Fruit fly (Drosophila melanogaster) whole organism, embryonic: ENCODE data around the gene CG15365.

Source experiments
- BEAF-32 ChIP-seq: fragments of 200-800 bp; sonication (Bioruptor generic); optimal IDR thresholded peaks from 3 replicates; lab custom pipeline; 2017; ENCODE audit warnings: missing biosample characterization, missing genetic modification characterization, mild to moderate bottlenecking, moderate library complexity, missing genetic modification reagents
- CG12299 ChIP-seq: fragments of 200-800 bp; sonication (Bioruptor generic); optimal IDR thresholded peaks from 2 replicates; lab custom pipeline; 2018; ENCODE audit warnings: missing biosample characterization, mild to moderate bottlenecking, missing genetic modification characterization
- CG12391 ChIP-seq: fragments of 200-800 bp; sonication (Bioruptor generic); optimal IDR thresholded peaks from 3 replicates; lab custom pipeline; 2018; ENCODE audit warnings: missing biosample characterization, mild to moderate bottlenecking, missing genetic modification characterization, moderate library complexity
- CG12659 ChIP-seq: fragments of 200-800 bp; sonication (Bioruptor generic); optimal IDR thresholded peaks from 3 replicates; lab custom pipeline; 2017; ENCODE audit warnings: mild to moderate bottlenecking, missing biosample characterization, missing genetic modification reagents, missing genetic modification characterization
- CG13296 ChIP-seq: fragments of 200-800 bp; sonication (Bioruptor generic); optimal IDR thresholded peaks from 3 replicates; lab custom pipeline; 2018; ENCODE audit warnings: missing biosample characterization, mild to moderate bottlenecking, missing genetic modification characterization
- CG13624 ChIP-seq: fragments of 200-800 bp; sonication (Bioruptor generic); optimal IDR thresholded peaks from 2 replicates; lab custom pipeline; 2016; ENCODE audit warnings: missing biosample characterization, missing genetic modification characterization
- CG13775 ChIP-seq: fragments of 200-800 bp; sonication (Bioruptor generic); optimal IDR thresholded peaks from 3 replicates; lab custom pipeline; 2017; ENCODE audit warnings: missing biosample characterization, mild to moderate bottlenecking, missing genetic modification characterization
- CG14710 ChIP-seq: fragments of 200-800 bp; sonication (Bioruptor generic); optimal IDR thresholded peaks from 3 replicates; lab custom pipeline; 2019; ENCODE audit warnings: missing biosample characterization, mild to moderate bottlenecking, missing genetic modification characterization, moderate library complexity
- CG18599 ChIP-seq: fragments of 200-800 bp; sonication (Bioruptor generic); optimal IDR thresholded peaks from 3 replicates; lab custom pipeline; 2017; ENCODE audit warnings: missing biosample characterization, missing genetic modification characterization, mild to moderate bottlenecking, moderate library complexity, missing genetic modification reagents
- CG2712 ChIP-seq: fragments of 200-800 bp; optimal IDR thresholded peaks from 3 replicates; lab custom pipeline; 2019; ENCODE audit warnings: missing biosample characterization, mild to moderate bottlenecking, missing genetic modification characterization, moderate library complexity
- CG31365 ChIP-seq: fragments of 200-800 bp; sonication (Bioruptor generic); optimal IDR thresholded peaks from 2 replicates; lab custom pipeline; 2018; ENCODE audit warnings: missing biosample characterization, mild to moderate bottlenecking, missing genetic modification characterization
- CG33557 ChIP-seq: fragments of 200-800 bp; sonication (Bioruptor generic); optimal IDR thresholded peaks from 2 replicates; lab custom pipeline; 2019; ENCODE audit warnings: missing biosample characterization, mild to moderate bottlenecking, missing genetic modification characterization, moderate library complexity
- CG3407 ChIP-seq: fragments of 200-800 bp; sonication (Bioruptor generic); optimal IDR thresholded peaks from 2 replicates; lab custom pipeline; 2018; ENCODE audit warnings: missing biosample characterization, mild to moderate bottlenecking, missing genetic modification characterization
- CG34422 ChIP-seq: fragments of 200-800 bp; sonication (Bioruptor generic); IDR thresholded peaks from 3 replicates; pipeline ENCODE4 v1.3.6; 2022; ENCODE audit warnings: missing biosample characterization, missing genetic modification characterization
- CG3847 ChIP-seq: fragments of 200-800 bp; sonication (Bioruptor generic); IDR thresholded peaks from 2 replicates; pipeline ENCODE4 v1.3.6; 2022; ENCODE audit warnings: missing biosample characterization, missing genetic modification characterization
- CG5180 ChIP-seq: fragments of 200-800 bp; sonication (Bioruptor generic); optimal IDR thresholded peaks from 3 replicates; lab custom pipeline; 2017; ENCODE audit warnings: missing biosample characterization, missing genetic modification characterization, mild to moderate bottlenecking, moderate library complexity, missing genetic modification reagents
- CG7928 ChIP-seq: fragments of 200-800 bp; sonication (Bioruptor generic); optimal IDR thresholded peaks from 2 replicates; lab custom pipeline; 2017; ENCODE audit warnings: missing biosample characterization, mild to moderate bottlenecking, missing genetic modification characterization
- D19A ChIP-seq: fragments of 200-800 bp; optimal IDR thresholded peaks from 3 replicates; lab custom pipeline; 2019; ENCODE audit warnings: missing biosample characterization, mild to moderate bottlenecking, missing genetic modification characterization, moderate library complexity
- Dad ChIP-seq: fragments of 200-800 bp; sonication (Bioruptor generic); optimal IDR thresholded peaks from 3 replicates; lab custom pipeline; 2016; ENCODE audit warnings: missing biosample characterization, missing genetic modification characterization
- Dp ChIP-seq: fragments of 200-800 bp; sonication (Bioruptor generic); optimal IDR thresholded peaks from 2 replicates; lab custom pipeline; 2018; ENCODE audit warnings: missing biosample characterization, mild to moderate bottlenecking, missing genetic modification characterization, moderate library complexity
- Fer3 ChIP-seq: fragments of 200-800 bp; sonication (Bioruptor generic); optimal IDR thresholded peaks from 2 replicates; lab custom pipeline; 2018; ENCODE audit warnings: missing biosample characterization, mild to moderate bottlenecking, missing genetic modification characterization, moderate library complexity
- Hand ChIP-seq: fragments of 200-800 bp; sonication (Bioruptor generic); optimal IDR thresholded peaks from 2 replicates; lab custom pipeline; 2017; ENCODE audit warnings: mild to moderate bottlenecking, missing biosample characterization, missing genetic modification reagents, missing genetic modification characterization
- Hr39 ChIP-seq: fragments of >200 bp; optimal IDR thresholded peaks from 2 replicates; lab custom pipeline; 2017
- Hr51 ChIP-seq, 2 experiments: fragments of 200-800 bp; sonication (Bioruptor generic); optimal IDR thresholded peaks; 2 replicates in 1 of 2; 3 replicates in 1 of 2; lab custom pipeline; 2016 to 2018; ENCODE audit warnings: missing biosample characterization in 2 of 2, missing genetic modification characterization in 2 of 2, mild to moderate bottlenecking in 1 of 2, moderate library complexity in 1 of 2
- Hr78 ChIP-seq, 2 experiments: fragments of 200-800 bp in 1 of 2; fragments of >200 bp in 1 of 2; sonication (Bioruptor generic) in 1 of 2; optimal IDR thresholded peaks; 2 replicates each; lab custom pipeline; 2017 to 2019; ENCODE audit warnings: missing biosample characterization in 2 of 2, missing genetic modification characterization in 2 of 2, mild to moderate bottlenecking in 1 of 2, moderate library complexity in 1 of 2
- Lim3 ChIP-seq: fragments of 200-800 bp; sonication (Bioruptor generic); IDR thresholded peaks from 2 replicates; pipeline ENCODE4 v1.3.6; 2022; ENCODE audit warnings: missing biosample characterization, missing genetic modification characterization
- Meics ChIP-seq: fragments of 200-800 bp; sonication (Bioruptor generic); optimal IDR thresholded peaks from 2 replicates; lab custom pipeline; 2017; ENCODE audit warnings: missing biosample characterization, mild to moderate bottlenecking, missing genetic modification characterization
- Nf-YB ChIP-seq: fragments of 200-800 bp; sonication (Bioruptor generic); optimal IDR thresholded peaks from 3 replicates; lab custom pipeline; 2019; ENCODE audit warnings: missing biosample characterization, mild to moderate bottlenecking, missing genetic modification characterization, moderate library complexity
- Nf-YC ChIP-seq: fragments of 200-800 bp; optimal IDR thresholded peaks from 3 replicates; lab custom pipeline; 2019; ENCODE audit warnings: missing biosample characterization, mild to moderate bottlenecking, missing genetic modification characterization, moderate library complexity
- Pdp1 ChIP-seq, 2 experiments: fragments of 200-800 bp; sonication (Bioruptor generic); optimal IDR thresholded peaks; 3 replicates each; lab custom pipeline; 2016; ENCODE audit warnings: missing biosample characterization in 2 of 2, missing genetic modification characterization in 2 of 2, mild to moderate bottlenecking in 1 of 2, moderate library complexity in 1 of 2
- Side ChIP-seq: fragments of 200-800 bp; sonication (Bioruptor generic); optimal IDR thresholded peaks from 2 replicates; lab custom pipeline; 2016; ENCODE audit warnings: missing biosample characterization, missing genetic modification characterization
- Sry-δ ChIP-seq: fragments of 200-800 bp; sonication (Bioruptor generic); optimal IDR thresholded peaks from 2 replicates; lab custom pipeline; 2016; ENCODE audit warnings: missing biosample characterization, missing genetic modification characterization
- Stat92E ChIP-seq, 3 experiments: fragments of >200 bp in 2 of 3; fragments of 200-800 bp in 1 of 3; sonication (Bioruptor generic) in 1 of 3; optimal IDR thresholded peaks; 2 replicates each; lab custom pipeline; 2017 to 2019; ENCODE audit warnings: missing biosample characterization in 3 of 3, missing genetic modification characterization in 3 of 3, mild to moderate bottlenecking in 1 of 3, moderate library complexity in 1 of 3
- az2 ChIP-seq: fragments of 200-800 bp; sonication (Bioruptor generic); optimal IDR thresholded peaks from 3 replicates; lab custom pipeline; 2016; ENCODE audit warnings: missing biosample characterization, missing genetic modification characterization
- chm ChIP-seq: fragments of 200-800 bp; sonication (Bioruptor generic); IDR thresholded peaks from 2 replicates; pipeline ENCODE4 v1.3.6; 2022; ENCODE audit warnings: missing biosample characterization, missing genetic modification characterization
- cwo ChIP-seq: fragments of 200-800 bp; sonication (Bioruptor generic); optimal IDR thresholded peaks from 3 replicates; lab custom pipeline; 2017; ENCODE audit warnings: missing biosample characterization, missing genetic modification characterization, mild to moderate bottlenecking, moderate library complexity, missing genetic modification reagents
- danr ChIP-seq: fragments of 200-800 bp; sonication (Bioruptor generic); IDR thresholded peaks from 2 replicates; pipeline ENCODE4 v1.3.6; 2022; ENCODE audit warnings: missing biosample characterization, missing genetic modification characterization
- hth ChIP-seq: fragments of >200 bp; optimal IDR thresholded peaks from 2 replicates; lab custom pipeline; 2017; ENCODE audit warnings: inconsistent platforms
- ken ChIP-seq: fragments of 200-800 bp; sonication (Bioruptor generic); IDR thresholded peaks from 3 replicates; pipeline ENCODE4 v1.3.6; 2022; ENCODE audit warnings: missing biosample characterization, missing genetic modification characterization
- lmd ChIP-seq: fragments of 200-800 bp; sonication (Bioruptor generic); IDR thresholded peaks from 2 replicates; pipeline ENCODE4 v1.3.6; 2022; ENCODE audit warnings: missing biosample characterization, missing genetic modification characterization
- mam ChIP-seq: fragments of 200-800 bp; sonication (Bioruptor generic); optimal IDR thresholded peaks from 3 replicates; lab custom pipeline; 2016; ENCODE audit warnings: missing biosample characterization, missing genetic modification characterization
- oc ChIP-seq: fragments of 200-800 bp; sonication (Bioruptor generic); optimal IDR thresholded peaks from 2 replicates; lab custom pipeline; 2018; ENCODE audit warnings: missing biosample characterization, mild to moderate bottlenecking, missing genetic modification characterization, moderate library complexity
- odd ChIP-seq: fragments of 200-800 bp; sonication (Bioruptor generic); optimal IDR thresholded peaks from 2 replicates; lab custom pipeline; 2017; ENCODE audit warnings: missing biosample characterization, mild to moderate bottlenecking, missing genetic modification characterization
- pb ChIP-seq: fragments of 200-800 bp; sonication (Bioruptor generic); optimal IDR thresholded peaks from 3 replicates; lab custom pipeline; 2016; ENCODE audit warnings: missing biosample characterization, missing genetic modification characterization
- pita ChIP-seq: fragments of 200-800 bp; sonication (Bioruptor generic); optimal IDR thresholded peaks from 2 replicates; lab custom pipeline; 2017; ENCODE audit warnings: missing biosample characterization, mild to moderate bottlenecking, missing genetic modification characterization
- pum ChIP-seq: fragments of 200-800 bp; sonication (Bioruptor generic); optimal IDR thresholded peaks from 2 replicates; lab custom pipeline; 2016; ENCODE audit warnings: missing biosample characterization, missing genetic modification characterization
- sug ChIP-seq: fragments of 200-800 bp; optimal IDR thresholded peaks from 2 replicates; lab custom pipeline; 2019; ENCODE audit warnings: missing biosample characterization, mild to moderate bottlenecking, missing genetic modification characterization, moderate library complexity
- tap ChIP-seq: fragments of 200-800 bp; optimal IDR thresholded peaks from 3 replicates; lab custom pipeline; 2019; ENCODE audit warnings: missing biosample characterization, mild to moderate bottlenecking, missing genetic modification characterization, moderate library complexity
- tin ChIP-seq: fragments of 200-800 bp; sonication (Bioruptor generic); optimal IDR thresholded peaks from 3 replicates; lab custom pipeline; 2016; ENCODE audit warnings: missing biosample characterization, missing genetic modification characterization
- tio ChIP-seq: fragments of 200-800 bp; sonication (Bioruptor generic); optimal IDR thresholded peaks from 2 replicates; lab custom pipeline; 2017; ENCODE audit warnings: missing biosample characterization, missing genetic modification characterization, inconsistent platforms
- toy ChIP-seq: fragments of 200-800 bp; sonication (Bioruptor generic); IDR thresholded peaks from 2 replicates; pipeline ENCODE4 v1.3.6; 2022; ENCODE audit warnings: missing biosample characterization, missing genetic modification characterization

Gene CG15365

dm6 chrX:9082600-9082999 is 14.8 kb upstream of the CG15365 start, which contains the start of gene APC4 (continued):
- TF ChIP-seq Dp (GFP tag; lab: Kevin White, UChicago), result peak; percentile 1
- peak; percentile 27 for TF ChIP-seq CG13624 (GFP tag; lab: Kevin White, UChicago)
- peak; percentile 47 for TF ChIP-seq BEAF-32
- TF ChIP-seq Meics (GFP tag; lab: Kevin White, UChicago), result peak; percentile 32
- TF ChIP-seq lmd (GFP tag; lab: Robert Waterston, UW), result no peak
- peak; percentile 50 for TF ChIP-seq sug (tag; lab: Kevin White, UChicago)
- TF ChIP-seq pb (GFP tag; lab: Kevin White, UChicago), result no peak
- no peak for TF ChIP-seq CG31365 (tag; lab: Kevin White, UChicago)
- TF ChIP-seq Hr51 (GFP tag; optimal IDR thresholded peaks at IDR 0.05; lab: Kevin White, UChicago), result peak in 1 of 2 experiments; percentile 41
- TF ChIP-seq Fer3 (tag; lab: Kevin White, UChicago), result peak; percentile 0
- TF ChIP-seq tio (GFP tag; lab: Kevin White, UChicago), result no peak
- TF ChIP-seq Hr78 (GFP tag; optimal IDR thresholded peaks at IDR 0.05; lab: Kevin White, UChicago), result no peak
- TF ChIP-seq pum (GFP tag; lab: Kevin White, UChicago), result peak; percentile 11
- TF ChIP-seq Nf-YB (GFP tag; lab: Kevin White, UChicago), result no peak
- TF ChIP-seq Hr39 (lab: Kevin White, UChicago), result no peak
- TF ChIP-seq az2 (GFP tag; lab: Kevin White, UChicago), result peak; percentile 23
- TF ChIP-seq hth (lab: Kevin White, UChicago), result no peak
- TF ChIP-seq chm (GFP tag; lab: Robert Waterston, UW), result no peak
- no peak for TF ChIP-seq Hand (GFP tag; lab: Kevin White, UChicago)
- TF ChIP-seq ken (GFP tag; lab: Robert Waterston, UW), result no peak
- TF ChIP-seq CG13296 (GFP tag; lab: Kevin White, UChicago), result no peak
- no peak for TF ChIP-seq tap (tag; lab: Kevin White, UChicago)
- no peak for TF ChIP-seq CG3407 (GFP tag; lab: Kevin White, UChicago)
- TF ChIP-seq Lim3 (GFP tag; lab: Robert Waterston, UW), result no peak
- no peak for TF ChIP-seq Stat92E (GFP tag; optimal IDR thresholded peaks at IDR 0.05; lab: Kevin White, UChicago)
- TF ChIP-seq CG13775 (GFP tag; lab: Kevin White, UChicago), result peak; percentile 9
- TF ChIP-seq Pdp1 (GFP tag; optimal IDR thresholded peaks at IDR 0.05; lab: Kevin White, UChicago), result peak in 1 of 2 experiments; percentile 21
- TF ChIP-seq CG2712 (tag; lab: Kevin White, UChicago), result peak; percentile 23
- TF ChIP-seq Sry-δ, result peak; percentile 60
- no peak for TF ChIP-seq CG12299 (tag; lab: Kevin White, UChicago)
- TF ChIP-seq CG5180, result no peak
- TF ChIP-seq odd, result peak; percentile 14
- TF ChIP-seq CG33557, result peak; percentile 54
- no peak for TF ChIP-seq CG7928 (GFP tag; lab: Kevin White, UChicago)
- TF ChIP-seq oc (tag; lab: Kevin White, UChicago), result no peak
- no peak for TF ChIP-seq D19A
- TF ChIP-seq mam (GFP tag; lab: Kevin White, UChicago), result no peak
- TF ChIP-seq Nf-YC (tag; lab: Kevin White, UChicago), result peak; percentile 42
- no peak for TF ChIP-seq pita
- TF ChIP-seq CG14710 (tag; lab: Kevin White, UChicago), result peak; percentile 52
- no peak for TF ChIP-seq CG18599 (GFP tag; lab: Kevin White, UChicago)
- peak; percentile 25 for TF ChIP-seq tin (GFP tag; lab: Kevin White, UChicago)
- TF ChIP-seq CG3847 (GFP tag; lab: Robert Waterston, UW), result no peak
- TF ChIP-seq cwo, result no peak
- TF ChIP-seq CG12659, result peak; percentile 49
- TF ChIP-seq CG12391, result peak; percentile 56
- TF ChIP-seq CG34422, result no peak
- no peak for TF ChIP-seq danr (GFP tag; lab: Robert Waterston, UW)
- TF ChIP-seq Side (GFP tag; lab: Kevin White, UChicago), result no peak
- no peak for TF ChIP-seq Dad (GFP tag; lab: Kevin White, UChicago)
- TF ChIP-seq toy (GFP tag; lab: Robert Waterston, UW), result no peak
